Fruit fly (Drosophila melanogaster) whole organism, prepupa: ENCODE data around the gene ND-51.
A peak's percentile ranks its signal among the peaks of the same experiment; 100 is the strongest.

Source experiments
- CG10631 ChIP-seq: fragments of 200-800 bp; sonication (Bioruptor generic); optimal IDR thresholded peaks from 2 replicates; lab custom pipeline; 2016; ENCODE audit warnings: missing biosample characterization, missing genetic modification characterization
- CG11294 ChIP-seq: fragments of 200-800 bp; sonication (Bioruptor generic); IDR thresholded peaks from 2 replicates; pipeline ENCODE4 v1.3.6; 2022; ENCODE audit warnings: missing biosample characterization, missing genetic modification characterization
- CG11762 ChIP-seq: fragments of 200-800 bp; sonication (Bioruptor generic); optimal IDR thresholded peaks from 3 replicates; lab custom pipeline; 2016; ENCODE audit warnings: missing biosample characterization, missing genetic modification characterization; ENCODE audit not compliant: insufficient read depth
- CG11902 ChIP-seq: fragments of 200-800 bp; sonication (Bioruptor generic); optimal IDR thresholded peaks from 3 replicates; lab custom pipeline; 2016; ENCODE audit warnings: missing biosample characterization, missing genetic modification characterization
- CG15336 ChIP-seq: fragments of 200-800 bp; sonication (Bioruptor generic); IDR thresholded peaks from 2 replicates; pipeline ENCODE4 v1.3.6; 2022; ENCODE audit warnings: missing biosample characterization, missing genetic modification characterization
- CG3032 ChIP-seq: fragments of 200-800 bp; optimal IDR thresholded peaks from 2 replicates; lab custom pipeline; 2019; ENCODE audit warnings: missing biosample characterization, mild to moderate bottlenecking, missing genetic modification characterization, moderate library complexity
- CG32006 ChIP-seq: fragments of 200-800 bp; sonication (Bioruptor generic); optimal IDR thresholded peaks from 3 replicates; lab custom pipeline; 2017; ENCODE audit warnings: missing biosample characterization, mild to moderate bottlenecking, missing genetic modification characterization
- CG34406 ChIP-seq: fragments of 200-800 bp; sonication (Bioruptor generic); optimal IDR thresholded peaks from 3 replicates; lab custom pipeline; 2016; ENCODE audit warnings: missing biosample characterization, missing genetic modification characterization
- CG3919 ChIP-seq: fragments of 200-800 bp; sonication (Bioruptor generic); optimal IDR thresholded peaks from 3 replicates; lab custom pipeline; 2016; ENCODE audit warnings: missing biosample characterization, missing genetic modification characterization
- CG4318 ChIP-seq: fragments of 200-800 bp; sonication (Bioruptor generic); optimal IDR thresholded peaks from 3 replicates; lab custom pipeline; 2017; ENCODE audit warnings: missing biosample characterization, mild to moderate bottlenecking, missing genetic modification characterization
- CG6276 ChIP-seq: fragments of 200-800 bp; sonication (Bioruptor generic); optimal IDR thresholded peaks from 2 replicates; lab custom pipeline; 2017; ENCODE audit warnings: missing biosample characterization, mild to moderate bottlenecking, missing genetic modification characterization
- CG6792 ChIP-seq: fragments of 200-800 bp; sonication (Bioruptor generic); optimal IDR thresholded peaks from 3 replicates; lab custom pipeline; 2016; ENCODE audit warnings: missing biosample characterization, missing genetic modification characterization
- CG6808 ChIP-seq: fragments of 200-800 bp; sonication (Bioruptor generic); optimal IDR thresholded peaks from 3 replicates; lab custom pipeline; 2017; ENCODE audit warnings: missing biosample characterization, missing genetic modification characterization, mild to moderate bottlenecking, moderate library complexity, missing genetic modification reagents
- CG6854 ChIP-seq: fragments of 200-800 bp; sonication (Bioruptor generic); optimal IDR thresholded peaks from 2 replicates; lab custom pipeline; 2017; ENCODE audit warnings: missing biosample characterization, mild to moderate bottlenecking, missing genetic modification characterization
- CG7368 ChIP-seq: fragments of 200-800 bp; sonication (Bioruptor generic); optimal IDR thresholded peaks from 3 replicates; lab custom pipeline; 2016; ENCODE audit warnings: missing biosample characterization, missing genetic modification characterization
- CG8119 ChIP-seq: fragments of 200-800 bp; sonication (Bioruptor generic); IDR thresholded peaks from 3 replicates; pipeline ENCODE4 v1.3.6; 2022; ENCODE audit warnings: missing biosample characterization, missing genetic modification characterization
- CG8632 ChIP-seq: fragments of 200-800 bp; sonication (Bioruptor generic); optimal IDR thresholded peaks from 3 replicates; lab custom pipeline; 2016; ENCODE audit warnings: missing biosample characterization, missing genetic modification characterization
- CG9139 ChIP-seq: fragments of 200-800 bp; sonication (Bioruptor generic); optimal IDR thresholded peaks from 3 replicates; lab custom pipeline; 2017; ENCODE audit warnings: missing biosample characterization, mild to moderate bottlenecking, missing genetic modification characterization
- Eip78C ChIP-seq: fragments of 200-800 bp; sonication (Bioruptor generic); peaks from one replicate; lab custom pipeline; 2016; ENCODE audit warnings: missing biosample characterization, missing genetic modification characterization
- Eip93F ChIP-seq: fragments of 200-800 bp; sonication (Bioruptor generic); optimal IDR thresholded peaks from 2 replicates; lab custom pipeline; 2016; ENCODE audit warnings: missing biosample characterization, mild to moderate bottlenecking, missing genetic modification characterization
- Ets21C ChIP-seq: fragments of 200-800 bp; sonication (Bioruptor generic); optimal IDR thresholded peaks from 3 replicates; lab custom pipeline; 2016; ENCODE audit warnings: missing biosample characterization, missing genetic modification characterization
- Ets96B ChIP-seq: fragments of 200-800 bp; optimal IDR thresholded peaks from 2 replicates; lab custom pipeline; 2019; ENCODE audit warnings: missing biosample characterization, mild to moderate bottlenecking, missing genetic modification characterization, moderate library complexity
- Gug ChIP-seq: fragments of 200-800 bp; sonication (Bioruptor generic); IDR thresholded peaks from 2 replicates; pipeline ENCODE4 v1.3.6; 2022; ENCODE audit warnings: missing biosample characterization, missing genetic modification characterization
- Hr38 ChIP-seq: sonication (Bioruptor generic); optimal IDR thresholded peaks from 2 replicates; lab custom pipeline; 2016; ENCODE audit warnings: missing biosample characterization, missing genetic modification characterization
- Hr4 ChIP-seq: fragments of 200-800 bp; sonication (Bioruptor generic); optimal IDR thresholded peaks from 3 replicates; lab custom pipeline; 2016; ENCODE audit warnings: missing biosample characterization, missing genetic modification characterization
- Lpt ChIP-seq: fragments of 200-800 bp; sonication (Bioruptor generic); optimal IDR thresholded peaks from 3 replicates; lab custom pipeline; 2016; ENCODE audit warnings: missing biosample characterization, missing genetic modification characterization
- Met ChIP-seq: fragments of 200-800 bp; sonication (Bioruptor generic); optimal IDR thresholded peaks from 3 replicates; lab custom pipeline; 2016; ENCODE audit warnings: missing biosample characterization, missing genetic modification characterization
- OdsH ChIP-seq: fragments of 200-800 bp; sonication (Bioruptor generic); optimal IDR thresholded peaks from 3 replicates; lab custom pipeline; 2016; ENCODE audit warnings: missing biosample characterization, missing genetic modification characterization
- Sox14 ChIP-seq: fragments of 200-800 bp; sonication (Bioruptor generic); optimal IDR thresholded peaks from 3 replicates; lab custom pipeline; 2016; ENCODE audit warnings: missing biosample characterization, missing genetic modification characterization
- achi ChIP-seq: fragments of 200-800 bp; sonication (Bioruptor generic); optimal IDR thresholded peaks from 3 replicates; lab custom pipeline; 2016; ENCODE audit warnings: missing biosample characterization, missing genetic modification characterization
- acj6 ChIP-seq: fragments of 200-800 bp; sonication (Bioruptor generic); optimal IDR thresholded peaks from 3 replicates; lab custom pipeline; 2016; ENCODE audit warnings: missing biosample characterization, missing genetic modification characterization
- cyc ChIP-seq: fragments of 200-800 bp; sonication (Bioruptor generic); optimal IDR thresholded peaks from 3 replicates; lab custom pipeline; 2016; ENCODE audit warnings: missing biosample characterization, missing genetic modification characterization
- dac ChIP-seq: fragments of 200-800 bp; sonication (Bioruptor generic); optimal IDR thresholded peaks from 2 replicates; lab custom pipeline; 2017; ENCODE audit warnings: missing biosample characterization, mild to moderate bottlenecking, missing genetic modification characterization
- dsx ChIP-seq: fragments of 200-800 bp; optimal IDR thresholded peaks from 3 replicates; lab custom pipeline; 2019; ENCODE audit warnings: missing biosample characterization, mild to moderate bottlenecking, missing genetic modification characterization, moderate library complexity; ENCODE audit not compliant: poor library complexity, severe bottlenecking
- eg ChIP-seq: fragments of 200-800 bp; sonication (Bioruptor generic); IDR thresholded peaks from 3 replicates; pipeline ENCODE4 v1.3.6; 2022; ENCODE audit warnings: missing biosample characterization, missing genetic modification characterization
- esn ChIP-seq: fragments of 200-800 bp; sonication (Bioruptor generic); optimal IDR thresholded peaks from 2 replicates; lab custom pipeline; 2016; ENCODE audit warnings: missing biosample characterization, mild to moderate bottlenecking, missing genetic modification characterization, moderate library complexity
- fd59A ChIP-seq: fragments of 200-800 bp; sonication (Bioruptor generic); optimal IDR thresholded peaks from 2 replicates; lab custom pipeline; 2017; ENCODE audit warnings: missing biosample characterization, mild to moderate bottlenecking, missing genetic modification characterization, missing genetic modification reagents
- fd85E ChIP-seq: fragments of 200-800 bp; sonication (Bioruptor generic); optimal IDR thresholded peaks from 3 replicates; lab custom pipeline; 2016; ENCODE audit warnings: missing biosample characterization, missing genetic modification characterization
- fkh ChIP-seq: fragments of 200-800 bp; sonication (Bioruptor generic); optimal IDR thresholded peaks from 3 replicates; lab custom pipeline; 2017; ENCODE audit warnings: missing biosample characterization, mild to moderate bottlenecking, missing genetic modification characterization, moderate library complexity
- lz ChIP-seq: fragments of 200-800 bp; sonication (Bioruptor generic); optimal IDR thresholded peaks from 3 replicates; lab custom pipeline; 2016; ENCODE audit warnings: missing biosample characterization, missing genetic modification characterization
- salr ChIP-seq, 2 experiments: fragments of 200-800 bp; sonication (Bioruptor generic); optimal IDR thresholded peaks; 3 replicates each; lab custom pipeline; 2016 to 2018; ENCODE audit warnings: missing biosample characterization in 2 of 2, missing genetic modification characterization in 2 of 2, mild to moderate bottlenecking in 1 of 2
- spab ChIP-seq: fragments of 200-800 bp; sonication (Bioruptor generic); optimal IDR thresholded peaks from 2 replicates; lab custom pipeline; 2017; ENCODE audit warnings: missing biosample characterization, mild to moderate bottlenecking, missing genetic modification characterization, missing genetic modification reagents
- topi ChIP-seq: fragments of 200-800 bp; sonication (Bioruptor generic); optimal IDR thresholded peaks from 3 replicates; lab custom pipeline; 2016; ENCODE audit warnings: missing biosample characterization, missing genetic modification characterization
- vri ChIP-seq: fragments of 200-800 bp; sonication (Bioruptor generic); optimal IDR thresholded peaks from 3 replicates; lab custom pipeline; 2016; ENCODE audit warnings: missing biosample characterization, mild to moderate bottlenecking, missing genetic modification characterization

The ND-51 gene

dm6 chr2L:6070656-6071231 lies 8.2 kb upstream of the ND-51 start, which contains the start of the genes CG9154 and Kr-h2 (continued):
- peak; percentile 29 for TF ChIP-seq Ets96B (tag; lab: Kevin White, UChicago)
- TF ChIP-seq lz (GFP tag; lab: Kevin White, UChicago), result peak; percentile 48
- peak; percentile 64 for TF ChIP-seq CG8119 (GFP tag; lab: Robert Waterston, UW)
- no peak for TF ChIP-seq acj6
- peak; percentile 57 for TF ChIP-seq Sox14 (GFP tag; lab: Kevin White, UChicago)
- peak; percentile 68 for TF ChIP-seq esn (GFP tag; lab: Kevin White, UChicago)
- TF ChIP-seq CG11762 (GFP tag; lab: Kevin White, UChicago), result no peak
- TF ChIP-seq CG10631 (GFP tag; lab: Kevin White, UChicago), result peak; percentile 26
- no peak for TF ChIP-seq OdsH
- no peak for TF ChIP-seq CG6792 (GFP tag; lab: Kevin White, UChicago)
- TF ChIP-seq Hr4 (GFP tag; lab: Kevin White, UChicago), result no peak
- TF ChIP-seq CG34406 (GFP tag; lab: Kevin White, UChicago), result peak; percentile 45
- no peak for TF ChIP-seq Eip93F (GFP tag; lab: Kevin White, UChicago)
- TF ChIP-seq cyc (GFP tag; lab: Kevin White, UChicago), result peak; percentile 39
- TF ChIP-seq spab (GFP tag; lab: Kevin White, UChicago), result no peak
- TF ChIP-seq fkh (GFP tag; lab: Kevin White, UChicago), result peak; percentile 48
- no peak for TF ChIP-seq CG3919 (GFP tag; lab: Kevin White, UChicago)
- peak; percentile 84 for TF ChIP-seq eg (GFP tag; lab: Robert Waterston, UW)
- TF ChIP-seq, all 60 proteins: peak for 27

DNA sequence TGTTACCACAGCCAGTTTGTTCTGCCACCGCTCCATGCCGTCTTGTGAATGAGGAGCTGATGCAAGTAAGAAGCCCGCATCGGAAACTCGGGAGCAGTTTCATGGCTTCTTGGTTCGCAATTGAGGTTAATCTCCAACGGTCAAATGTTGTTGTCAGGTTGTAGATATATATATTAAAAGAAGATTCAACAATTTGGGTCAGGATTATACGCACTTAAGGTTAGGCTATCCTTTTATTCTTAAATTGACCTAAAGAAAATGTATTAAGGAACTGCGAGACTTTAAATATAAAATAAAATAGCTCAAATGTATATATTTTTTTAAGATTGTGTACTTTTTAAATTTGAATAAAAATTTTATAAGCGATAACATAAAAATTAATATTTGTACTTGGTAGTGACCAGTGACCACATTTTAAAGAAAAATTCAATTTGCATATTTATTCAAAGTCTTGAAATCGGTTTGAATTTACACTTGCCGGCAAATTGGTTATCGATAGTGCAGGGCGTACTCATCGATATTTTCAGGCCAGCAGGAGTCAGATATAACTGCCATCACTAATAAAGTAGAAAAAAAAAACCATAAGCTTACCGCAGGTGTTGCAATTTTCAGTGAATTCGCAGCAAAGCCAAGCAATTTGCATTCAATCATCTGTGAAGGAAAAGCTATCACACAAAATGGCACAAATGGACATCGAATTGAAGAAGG lies 6.1 kb upstream of the ND-51 start, which contains the start of the genes CG9150 and Pfdn1:
Gene CG9150, minus strand, starts transcription at position 51 of the 708 bp plus-strand sequence.
Gene Pfdn1, plus strand, starts transcription at position 536 of the 708 bp plus-strand sequence.
- TF ChIP-seq esn (GFP tag; lab: Kevin White, UChicago) (peak; percentile 9), Eip78C (peak; percentile 61), CG3032 (tag; lab: Kevin White, UChicago) (no peak)

- peak; percentile 99 for TF ChIP-seq CG11902 (GFP tag; lab: Kevin White, UChicago)
- peak; percentile 99 for TF ChIP-seq CG11294 (GFP tag; lab: Robert Waterston, UW)
- TF ChIP-seq salr (GFP tag; optimal IDR thresholded peaks at IDR 0.05; lab: Kevin White, UChicago), result peak; percentile 100
- peak; percentile 100 for TF ChIP-seq CG8119 (GFP tag; lab: Robert Waterston, UW)
- TF ChIP-seq Sox14 (GFP tag; lab: Kevin White, UChicago), result peak; percentile 100
- peak; percentile 100 for TF ChIP-seq CG3919 (GFP tag; lab: Kevin White, UChicago)
- peak; percentile 99 for TF ChIP-seq fd59A (GFP tag; lab: Kevin White, UChicago)
- TF ChIP-seq CG7368 (GFP tag; lab: Kevin White, UChicago), result peak; percentile 99
- peak; percentile 100 for TF ChIP-seq topi
- TF ChIP-seq vri (GFP tag; lab: Kevin White, UChicago), result peak; percentile 100
- peak; percentile 100 for TF ChIP-seq acj6
- peak; percentile 99 for TF ChIP-seq achi (GFP tag; lab: Kevin White, UChicago)
- peak; percentile 100 for TF ChIP-seq esn (GFP tag; lab: Kevin White, UChicago)
- peak; percentile 100 for TF ChIP-seq CG34406 (GFP tag; lab: Kevin White, UChicago)
- peak; percentile 99 for TF ChIP-seq Lpt
- peak; percentile 99 for TF ChIP-seq dac (GFP tag; lab: Kevin White, UChicago)
- peak; percentile 99 for TF ChIP-seq Eip93F (GFP tag; lab: Kevin White, UChicago)
- peak; percentile 94 for TF ChIP-seq Hr38 (GFP tag; lab: Kevin White, UChicago)
- TF ChIP-seq fd85E (GFP tag; lab: Kevin White, UChicago), result peak; percentile 97
- peak; percentile 99 for TF ChIP-seq dsx
- peak; percentile 99 for TF ChIP-seq CG9139 (GFP tag; lab: Kevin White, UChicago)
- peak; percentile 100 for TF ChIP-seq CG32006 (GFP tag; lab: Kevin White, UChicago)
- peak; percentile 100 for TF ChIP-seq CG8632 (GFP tag; lab: Kevin White, UChicago)
- TF ChIP-seq CG15336 (GFP tag; lab: Robert Waterston, UW), result peak; percentile 100
- peak; percentile 99 for TF ChIP-seq CG6854 (GFP tag; lab: Kevin White, UChicago)
- peak; percentile 99 for TF ChIP-seq CG4318 (GFP tag; lab: Kevin White, UChicago)
- TF ChIP-seq Ets21C (GFP tag; lab: Kevin White, UChicago), result peak; percentile 99
- TF ChIP-seq Met, result peak; percentile 100
- peak; percentile 99 for TF ChIP-seq CG6276 (GFP tag; lab: Kevin White, UChicago)
- peak; percentile 97 for TF ChIP-seq CG6808 (GFP tag; lab: Kevin White, UChicago)
- TF ChIP-seq Gug, result peak; percentile 99
These were observed 3.3 kb upstream of the ND-51 start, which contains the start of the genes Fbw5 and CG9147 for dm6 chr2L:6065823-6066222. TSS of gene Fbw5 (minus strand) at chr2L:6065953. TSS of gene CG9147 (plus strand) at chr2L:6065997.
